Fruit fly (Drosophila melanogaster) whole organism, pupa: ENCODE results near the gene Rcd2.
A peak's percentile ranks its signal among the peaks of the same experiment; 100 is the strongest.

Source experiments
- CG10348 ChIP-seq: fragments of 200-800 bp; sonication (Bioruptor generic); IDR thresholded peaks from 2 replicates; pipeline ENCODE4 v1.3.6; 2022; ENCODE audit warnings: missing biosample characterization, missing genetic modification characterization
- CG12605 ChIP-seq: fragments of 200-800 bp; sonication (Bioruptor generic); IDR thresholded peaks from 2 replicates; pipeline ENCODE4 v1.3.6; 2022; ENCODE audit warnings: missing biosample characterization, missing genetic modification characterization
- CG13204 ChIP-seq: fragments of 200-800 bp; sonication (Bioruptor generic); optimal IDR thresholded peaks from 2 replicates; lab custom pipeline; 2018; ENCODE audit warnings: missing biosample characterization, mild to moderate bottlenecking, missing genetic modification characterization, moderate library complexity
- CG14655 ChIP-seq: fragments of 200-800 bp; sonication (Bioruptor generic); optimal IDR thresholded peaks from 3 replicates; lab custom pipeline; 2017; ENCODE audit warnings: mild to moderate bottlenecking, missing biosample characterization, missing genetic modification reagents, missing genetic modification characterization
- CG15710 ChIP-seq: fragments of 200-800 bp; sonication (Bioruptor generic); optimal IDR thresholded peaks from 2 replicates; lab custom pipeline; 2018; ENCODE audit warnings: missing biosample characterization, mild to moderate bottlenecking, missing genetic modification characterization, moderate library complexity
- CG17806 ChIP-seq: fragments of 200-800 bp; sonication (Bioruptor generic); optimal IDR thresholded peaks from 2 replicates; lab custom pipeline; 2018; ENCODE audit warnings: missing biosample characterization, mild to moderate bottlenecking, missing genetic modification characterization, moderate library complexity
- CG32121 ChIP-seq: fragments of 200-800 bp; sonication (Bioruptor generic); IDR thresholded peaks from 2 replicates; pipeline ENCODE4 v1.3.6; 2022; ENCODE audit warnings: missing biosample characterization, missing genetic modification characterization
- CG34367 ChIP-seq: fragments of 200-800 bp; sonication (Bioruptor generic); optimal IDR thresholded peaks from 2 replicates; lab custom pipeline; 2018; ENCODE audit warnings: missing biosample characterization, mild to moderate bottlenecking, missing genetic modification characterization
- CG4496 ChIP-seq: fragments of 200-800 bp; sonication (Bioruptor generic); IDR thresholded peaks from 3 replicates; pipeline ENCODE4 v1.3.6; 2022; ENCODE audit warnings: missing biosample characterization, missing genetic modification characterization
- CG8159 ChIP-seq: fragments of 200-800 bp; sonication (Bioruptor generic); optimal IDR thresholded peaks from 3 replicates; lab custom pipeline; 2018; ENCODE audit warnings: missing biosample characterization, mild to moderate bottlenecking, missing genetic modification characterization, moderate library complexity
- CG8301 ChIP-seq: fragments of 200-800 bp; sonication (Bioruptor generic); optimal IDR thresholded peaks from 2 replicates; lab custom pipeline; 2018; ENCODE audit warnings: missing biosample characterization, mild to moderate bottlenecking, missing genetic modification characterization
- CG9948 ChIP-seq: fragments of 200-800 bp; sonication (Bioruptor generic); optimal IDR thresholded peaks from 2 replicates; lab custom pipeline; 2018; ENCODE audit warnings: missing biosample characterization, mild to moderate bottlenecking, missing genetic modification characterization, moderate library complexity
- D1 ChIP-seq: fragments of 200-800 bp; sonication (Bioruptor generic); optimal IDR thresholded peaks from 2 replicates; lab custom pipeline; 2018; ENCODE audit warnings: missing biosample characterization, mild to moderate bottlenecking, missing genetic modification characterization, moderate library complexity
- EcR ChIP-seq: fragments of 200-800 bp; sonication (Bioruptor generic); optimal IDR thresholded peaks from 3 replicates; lab custom pipeline; 2019; ENCODE audit warnings: missing biosample characterization, missing genetic modification characterization, mild to moderate bottlenecking, moderate library complexity, missing genetic modification reagents
- Ets98B ChIP-seq: fragments of 200-800 bp; sonication (Bioruptor generic); IDR thresholded peaks from 2 replicates; pipeline ENCODE4 v1.3.6; 2022; ENCODE audit warnings: missing biosample characterization, missing genetic modification characterization
- Pif1A ChIP-seq: fragments of 200-800 bp; sonication (Bioruptor generic); optimal IDR thresholded peaks from 3 replicates; lab custom pipeline; 2016; ENCODE audit warnings: missing biosample characterization, missing genetic modification characterization
- Pif1B ChIP-seq: fragments of 200-800 bp; sonication (Bioruptor generic); optimal IDR thresholded peaks from 3 replicates; lab custom pipeline; 2016; ENCODE audit warnings: missing biosample characterization, missing genetic modification characterization
- Snoo ChIP-seq: fragments of 200-800 bp; sonication (Bioruptor generic); optimal IDR thresholded peaks from 3 replicates; lab custom pipeline; 2017; ENCODE audit warnings: missing biosample characterization, mild to moderate bottlenecking, missing genetic modification characterization, inconsistent platforms
- fd96Ca ChIP-seq: fragments of 200-800 bp; sonication (Bioruptor generic); IDR thresholded peaks from 3 replicates; pipeline ENCODE4 v1.3.6; 2022; ENCODE audit warnings: missing biosample characterization, missing genetic modification characterization
- gl ChIP-seq: fragments of 200-800 bp; sonication (Bioruptor generic); optimal IDR thresholded peaks from 2 replicates; lab custom pipeline; 2018; ENCODE audit warnings: missing biosample characterization, mild to moderate bottlenecking, missing genetic modification characterization
- rn ChIP-seq: fragments of 200-800 bp; sonication (Bioruptor generic); IDR thresholded peaks from 2 replicates; pipeline ENCODE4 v1.3.6; 2022; ENCODE audit warnings: missing biosample characterization, missing genetic modification characterization

Rcd2 gene

dm6 chr3L:20582354-20582753, 42.1 kb upstream of the Rcd2 start:
- TF ChIP-seq CG17806 (tag; lab: Kevin White, UChicago) (peak; percentile 67), CG32121 (GFP tag; lab: Robert Waterston, UW) (no peak), CG12605 (no peak), CG4496 (GFP tag; lab: Robert Waterston, UW) (no peak), CG9948 (tag; lab: Kevin White, UChicago) (peak; percentile 72), CG14655 (GFP tag; lab: Kevin White, UChicago) (peak; percentile 62), CG15710 (tag; lab: Kevin White, UChicago) (peak; percentile 75), CG34367 (tag; lab: Kevin White, UChicago) (peak; percentile 61), CG8301 (tag; lab: Kevin White, UChicago) (peak; percentile 36), CG13204 (peak; percentile 23), Pif1B (peak; percentile 26), CG8159 (peak; percentile 82), gl (tag; lab: Kevin White, UChicago) (no peak), EcR (GFP tag; lab: Kevin White, UChicago) (peak; percentile 86), Snoo (peak; percentile 14), Pif1A (GFP tag; lab: Kevin White, UChicago) (peak; percentile 53)

- no peak for TF ChIP-seq D1
- no peak for TF ChIP-seq CG8159
- no peak for TF ChIP-seq CG4496 (GFP tag; lab: Robert Waterston, UW)
- TF ChIP-seq EcR (GFP tag; lab: Kevin White, UChicago) = no peak
- TF ChIP-seq CG34367 (tag; lab: Kevin White, UChicago) = no peak
- TF ChIP-seq CG9948 (tag; lab: Kevin White, UChicago) = no peak
- TF ChIP-seq Pif1A (GFP tag; lab: Kevin White, UChicago) = no peak
- no peak for TF ChIP-seq CG17806 (tag; lab: Kevin White, UChicago)
- TF ChIP-seq CG10348 (GFP tag; lab: Robert Waterston, UW) = no peak
- TF ChIP-seq Ets98B (GFP tag; lab: Robert Waterston, UW) = no peak
Observed at dm6 chr3L:20580614-20581013, 40.4 kb upstream of the Rcd2 start.

dm6 chr3L:20576504-20576903, 36.3 kb upstream of the Rcd2 start:
- TF ChIP-seq Snoo (no peak), CG32121 (GFP tag; lab: Robert Waterston, UW) (no peak), CG10348 (GFP tag; lab: Robert Waterston, UW) (no peak), CG8301 (tag; lab: Kevin White, UChicago) (no peak), EcR (GFP tag; lab: Kevin White, UChicago) (no peak), CG14655 (GFP tag; lab: Kevin White, UChicago) (peak; percentile 16)

- TF ChIP-seq CG4496 (GFP tag; lab: Robert Waterston, UW) (no peak), CG32121 (GFP tag; lab: Robert Waterston, UW) (peak; percentile 45), CG14655 (GFP tag; lab: Kevin White, UChicago) (peak; percentile 31), CG12605 (no peak), CG8301 (tag; lab: Kevin White, UChicago) (peak; percentile 51)
Observed at dm6 chr3L:20570134-20570533, 29.9 kb upstream of the Rcd2 start.

- no peak for TF ChIP-seq Pif1B
- no peak for TF ChIP-seq CG17806 (tag; lab: Kevin White, UChicago)
- TF ChIP-seq D1 = no peak
- no peak for TF ChIP-seq CG14655 (GFP tag; lab: Kevin White, UChicago)
- no peak for TF ChIP-seq CG34367 (tag; lab: Kevin White, UChicago)
- no peak for TF ChIP-seq CG9948 (tag; lab: Kevin White, UChicago)
- TF ChIP-seq CG12605 = no peak
- no peak for TF ChIP-seq gl (tag; lab: Kevin White, UChicago)
- TF ChIP-seq CG4496 (GFP tag; lab: Robert Waterston, UW) = no peak
- no peak for TF ChIP-seq rn (GFP tag; lab: Robert Waterston, UW)
Observed at dm6 chr3L:20565561-20566128, 25.4 kb upstream of the Rcd2 start.

dm6 chr3L:20563767-20564166, 23.6 kb upstream of the Rcd2 start:
- TF ChIP-seq CG13204 (no peak), gl (tag; lab: Kevin White, UChicago) (no peak), CG8301 (tag; lab: Kevin White, UChicago) (no peak), CG9948 (tag; lab: Kevin White, UChicago) (no peak), CG8159 (no peak), Pif1B (no peak), Pif1A (GFP tag; lab: Kevin White, UChicago) (no peak), CG17806 (tag; lab: Kevin White, UChicago) (no peak), CG32121 (GFP tag; lab: Robert Waterston, UW) (no peak), CG12605 (no peak), EcR (GFP tag; lab: Kevin White, UChicago) (no peak), CG15710 (tag; lab: Kevin White, UChicago) (no peak)

- no peak for TF ChIP-seq CG32121 (GFP tag; lab: Robert Waterston, UW)
- peak; percentile 15 for TF ChIP-seq CG15710 (tag; lab: Kevin White, UChicago)
- peak; percentile 1 for TF ChIP-seq Pif1B
- peak; percentile 25 for TF ChIP-seq CG8159
- TF ChIP-seq CG8301 (tag; lab: Kevin White, UChicago) = peak; percentile 46
- peak; percentile 29 for TF ChIP-seq CG17806 (tag; lab: Kevin White, UChicago)
- no peak for TF ChIP-seq D1
- TF ChIP-seq CG10348 (GFP tag; lab: Robert Waterston, UW) = no peak
- TF ChIP-seq CG13204 = no peak
- peak; percentile 34 for TF ChIP-seq CG9948 (tag; lab: Kevin White, UChicago)
- no peak for TF ChIP-seq Pif1A (GFP tag; lab: Kevin White, UChicago)
- no peak for TF ChIP-seq Ets98B (GFP tag; lab: Robert Waterston, UW)
- TF ChIP-seq rn (GFP tag; lab: Robert Waterston, UW) = no peak
- no peak for TF ChIP-seq CG4496 (GFP tag; lab: Robert Waterston, UW)
- TF ChIP-seq CG14655 (GFP tag; lab: Kevin White, UChicago) = peak; percentile 56
- no peak for TF ChIP-seq gl (tag; lab: Kevin White, UChicago)
- no peak for TF ChIP-seq fd96Ca (GFP tag; lab: Robert Waterston, UW)
- no peak for TF ChIP-seq Snoo
- TF ChIP-seq CG34367 (tag; lab: Kevin White, UChicago) = no peak
- no peak for TF ChIP-seq EcR (GFP tag; lab: Kevin White, UChicago)
- TF ChIP-seq CG12605 = no peak
Observed at dm6 chr3L:20562649-20563048, 22.4 kb upstream of the Rcd2 start.
